Fruit fly (Drosophila melanogaster) whole organism, embryonic: ENCODE measurements around the gene CG10660.
A peak's percentile ranks its signal among the peaks of the same experiment; 100 is the strongest.

Experiments used
- Atf-2 ChIP-seq: fragments of 200-800 bp; sonication (Bioruptor generic); optimal IDR thresholded peaks from 2 replicates; lab custom pipeline; 2016; ENCODE audit warnings: missing biosample characterization, missing genetic modification characterization
- CG10431 ChIP-seq: fragments of 200-800 bp; sonication (Bioruptor generic); optimal IDR thresholded peaks from 3 replicates; lab custom pipeline; 2018; ENCODE audit warnings: missing biosample characterization, mild to moderate bottlenecking, missing genetic modification characterization
- CG10543 ChIP-seq: fragments of 200-800 bp; sonication (Bioruptor generic); optimal IDR thresholded peaks from 3 replicates; lab custom pipeline; 2017; ENCODE audit warnings: missing biosample characterization, mild to moderate bottlenecking, missing genetic modification characterization, moderate library complexity
- CG10959 ChIP-seq: fragments of 200-800 bp; sonication (Bioruptor generic); IDR thresholded peaks from 2 replicates; pipeline ENCODE4 v1.3.6; 2022; ENCODE audit warnings: missing biosample characterization, missing genetic modification characterization
- CG12659 ChIP-seq: fragments of 200-800 bp; sonication (Bioruptor generic); optimal IDR thresholded peaks from 3 replicates; lab custom pipeline; 2017; ENCODE audit warnings: mild to moderate bottlenecking, missing biosample characterization, missing genetic modification reagents, missing genetic modification characterization
- CG13296 ChIP-seq: fragments of 200-800 bp; sonication (Bioruptor generic); optimal IDR thresholded peaks from 3 replicates; lab custom pipeline; 2018; ENCODE audit warnings: missing biosample characterization, mild to moderate bottlenecking, missing genetic modification characterization
- CG17361 ChIP-seq: fragments of 200-800 bp; sonication (Bioruptor generic); IDR thresholded peaks from 3 replicates; pipeline ENCODE4 v1.3.6; 2022; ENCODE audit warnings: missing biosample characterization, missing genetic modification characterization
- CG30020 ChIP-seq: fragments of 200-800 bp; optimal IDR thresholded peaks from 2 replicates; lab custom pipeline; 2019; ENCODE audit warnings: missing biosample characterization, mild to moderate bottlenecking, missing genetic modification characterization, moderate library complexity
- CG31224 ChIP-seq: fragments of 200-800 bp; sonication (Bioruptor generic); IDR thresholded peaks from 2 replicates; pipeline ENCODE4 v1.3.6; 2022; ENCODE audit warnings: missing biosample characterization, missing genetic modification characterization
- CG3847 ChIP-seq: fragments of 200-800 bp; sonication (Bioruptor generic); IDR thresholded peaks from 2 replicates; pipeline ENCODE4 v1.3.6; 2022; ENCODE audit warnings: missing biosample characterization, missing genetic modification characterization
- CG4424 ChIP-seq: fragments of 200-800 bp; sonication (Bioruptor generic); optimal IDR thresholded peaks from 3 replicates; lab custom pipeline; 2016; ENCODE audit warnings: missing biosample characterization, missing genetic modification characterization
- CG5180 ChIP-seq: fragments of 200-800 bp; sonication (Bioruptor generic); optimal IDR thresholded peaks from 3 replicates; lab custom pipeline; 2017; ENCODE audit warnings: missing biosample characterization, missing genetic modification characterization, mild to moderate bottlenecking, moderate library complexity, missing genetic modification reagents
- CG6791 ChIP-seq: fragments of 200-800 bp; sonication (Bioruptor generic); IDR thresholded peaks from 3 replicates; pipeline ENCODE4 v1.3.6; 2022; ENCODE audit warnings: missing biosample characterization, missing genetic modification characterization; ENCODE audit not compliant: partially characterized antibody
- CG7357 ChIP-seq: fragments of 200-800 bp; sonication (Bioruptor generic); IDR thresholded peaks from 3 replicates; pipeline ENCODE4 v1.3.6; 2022; ENCODE audit warnings: missing biosample characterization, missing genetic modification characterization
- CG7556 ChIP-seq: fragments of 200-800 bp; sonication (Bioruptor generic); optimal IDR thresholded peaks from 2 replicates; lab custom pipeline; 2017; ENCODE audit warnings: missing biosample characterization, mild to moderate bottlenecking, missing genetic modification characterization
- CG8359 ChIP-seq: fragments of 200-800 bp; sonication (Bioruptor generic); optimal IDR thresholded peaks from 2 replicates; lab custom pipeline; 2017; ENCODE audit warnings: missing biosample characterization, mild to moderate bottlenecking, missing genetic modification characterization, borderline replicate concordance
- Dek ChIP-seq: fragments of 200-800 bp; sonication (Bioruptor generic); optimal IDR thresholded peaks from 3 replicates; lab custom pipeline; 2019; ENCODE audit warnings: missing biosample characterization, mild to moderate bottlenecking, missing genetic modification characterization, moderate library complexity
- E2f2 ChIP-seq: fragments of 200-800 bp; sonication (Bioruptor generic); IDR thresholded peaks from 2 replicates; pipeline ENCODE4 v1.3.6; 2022; ENCODE audit warnings: missing biosample characterization, missing genetic modification characterization
- Ets65A ChIP-seq: fragments of 200-800 bp; sonication (Bioruptor generic); peaks from one replicate; lab custom pipeline; 2016; ENCODE audit warnings: missing biosample characterization, missing genetic modification characterization
- Ets97D ChIP-seq: fragments of 200-800 bp; sonication (Bioruptor generic); optimal IDR thresholded peaks from 3 replicates; lab custom pipeline; 2016; ENCODE audit warnings: missing biosample characterization, missing genetic modification characterization
- H15 ChIP-seq: fragments of 200-800 bp; sonication (Bioruptor generic); IDR thresholded peaks from 3 replicates; pipeline ENCODE4 v1.3.6; 2022; ENCODE audit warnings: missing biosample characterization, missing genetic modification characterization
- Hr51 ChIP-seq, 2 experiments: fragments of 200-800 bp; sonication (Bioruptor generic); optimal IDR thresholded peaks; 2 replicates in 1 of 2; 3 replicates in 1 of 2; lab custom pipeline; 2016 to 2018; ENCODE audit warnings: missing biosample characterization in 2 of 2, missing genetic modification characterization in 2 of 2, mild to moderate bottlenecking in 1 of 2, moderate library complexity in 1 of 2
- Med ChIP-seq: fragments of 200-800 bp; sonication (Bioruptor generic); peaks from one replicate; lab custom pipeline; 2016; ENCODE audit warnings: missing biosample characterization, missing genetic modification characterization, mild to moderate bottlenecking, inconsistent platforms, moderate library complexity
- Meics ChIP-seq: fragments of 200-800 bp; sonication (Bioruptor generic); optimal IDR thresholded peaks from 2 replicates; lab custom pipeline; 2017; ENCODE audit warnings: missing biosample characterization, mild to moderate bottlenecking, missing genetic modification characterization
- Six4 ChIP-seq: fragments of 200-800 bp; sonication (Bioruptor generic); optimal IDR thresholded peaks from 2 replicates; lab custom pipeline; 2016; ENCODE audit warnings: missing biosample characterization, missing genetic modification characterization
- Sox100B ChIP-seq: fragments of 200-800 bp; sonication (Bioruptor generic); optimal IDR thresholded peaks from 3 replicates; lab custom pipeline; 2018; ENCODE audit warnings: missing biosample characterization, mild to moderate bottlenecking, missing genetic modification characterization
- Spps ChIP-seq: fragments of 200-800 bp; sonication (Bioruptor generic); optimal IDR thresholded peaks from 2 replicates; lab custom pipeline; 2018; ENCODE audit warnings: missing biosample characterization, mild to moderate bottlenecking, missing genetic modification characterization
- TFAM ChIP-seq: fragments of 200-800 bp; sonication (Bioruptor generic); optimal IDR thresholded peaks from 2 replicates; lab custom pipeline; 2017; ENCODE audit warnings: missing biosample characterization, missing genetic modification characterization, inconsistent platforms
- Vsx1 ChIP-seq: fragments of 200-800 bp; sonication (Bioruptor generic); optimal IDR thresholded peaks from 2 replicates; lab custom pipeline; 2017; ENCODE audit warnings: missing biosample characterization, mild to moderate bottlenecking, missing genetic modification characterization, missing genetic modification reagents
- bsh ChIP-seq, 2 experiments: fragments of 200-800 bp; sonication (Bioruptor generic); optimal IDR thresholded peaks; 2 replicates each; lab custom pipeline; 2017 to 2018; ENCODE audit warnings: mild to moderate bottlenecking in 2 of 2, missing biosample characterization in 2 of 2, missing genetic modification characterization in 2 of 2, moderate library complexity in 1 of 2
- dimm ChIP-seq: fragments of 200-800 bp; sonication (Bioruptor generic); IDR thresholded peaks from 2 replicates; pipeline ENCODE4 v1.3.6; 2022; ENCODE audit warnings: missing biosample characterization, missing genetic modification characterization
- dmrt11E ChIP-seq: fragments of 200-800 bp; sonication (Bioruptor generic); optimal IDR thresholded peaks from 3 replicates; lab custom pipeline; 2018; ENCODE audit warnings: missing biosample characterization, mild to moderate bottlenecking, missing genetic modification characterization, moderate library complexity
- exex ChIP-seq: fragments of 200-800 bp; sonication (Bioruptor generic); optimal IDR thresholded peaks from 4 replicates; lab custom pipeline; 2018; ENCODE audit warnings: missing biosample characterization, mild to moderate bottlenecking, missing genetic modification characterization, moderate library complexity
- ftz-f1 ChIP-seq: fragments of 200-800 bp; sonication (Bioruptor generic); optimal IDR thresholded peaks from 2 replicates; lab custom pipeline; 2016; ENCODE audit warnings: missing biosample characterization, missing genetic modification characterization
- gfzf ChIP-seq: fragments of 200-800 bp; sonication (Bioruptor generic); optimal IDR thresholded peaks from 2 replicates; lab custom pipeline; 2016; ENCODE audit warnings: missing biosample characterization, mild to moderate bottlenecking, missing genetic modification characterization, moderate library complexity
- gsb ChIP-seq: fragments of 200-800 bp; sonication (Bioruptor generic); IDR thresholded peaks from 2 replicates; pipeline ENCODE4 v1.3.6; 2022; ENCODE audit warnings: missing biosample characterization, missing genetic modification characterization
- hkb ChIP-seq, 2 experiments: fragments of 200-800 bp in 1 of 2; fragments of >200 bp in 1 of 2; sonication (Bioruptor generic) in 1 of 2; IDR thresholded peaks in 1 of 2; optimal IDR thresholded peaks in 1 of 2; 2 replicates each; pipeline versions ENCODE4 v1.3.6 to Lab custom; 2017 to 2022; ENCODE audit warnings: missing biosample characterization in 1 of 2, missing genetic modification characterization in 1 of 2
- kay ChIP-seq: fragments of 200-800 bp; sonication (Bioruptor generic); optimal IDR thresholded peaks from 2 replicates; lab custom pipeline; 2016; ENCODE audit warnings: missing biosample characterization, missing genetic modification characterization
- lilli ChIP-seq: fragments of 200-800 bp; sonication (Bioruptor generic); optimal IDR thresholded peaks from 3 replicates; lab custom pipeline; 2016; ENCODE audit warnings: missing biosample characterization, missing genetic modification characterization
- lmd ChIP-seq: fragments of 200-800 bp; sonication (Bioruptor generic); IDR thresholded peaks from 2 replicates; pipeline ENCODE4 v1.3.6; 2022; ENCODE audit warnings: missing biosample characterization, missing genetic modification characterization
- nmo ChIP-seq: fragments of 200-800 bp; sonication (Bioruptor generic); optimal IDR thresholded peaks from 2 replicates; lab custom pipeline; 2018; ENCODE audit warnings: missing biosample characterization, mild to moderate bottlenecking, missing genetic modification characterization, moderate library complexity
- otp ChIP-seq: fragments of 200-800 bp; sonication (Bioruptor generic); IDR thresholded peaks from 3 replicates; pipeline ENCODE4, ENCODE4 v1.3.6; 2022; ENCODE audit warnings: missing biosample characterization, missing genetic modification characterization
- phol ChIP-seq: fragments of 200-800 bp; sonication (Bioruptor generic); optimal IDR thresholded peaks from 3 replicates; lab custom pipeline; 2018; ENCODE audit warnings: missing biosample characterization, mild to moderate bottlenecking, missing genetic modification characterization, moderate library complexity
- pzg ChIP-seq: fragments of 200-800 bp; sonication (Bioruptor generic); optimal IDR thresholded peaks from 3 replicates; lab custom pipeline; 2018; ENCODE audit warnings: missing biosample characterization, mild to moderate bottlenecking, missing genetic modification characterization, moderate library complexity
- run ChIP-seq: fragments of 200-800 bp; sonication (Bioruptor generic); optimal IDR thresholded peaks from 3 replicates; lab custom pipeline; 2018; ENCODE audit warnings: missing biosample characterization, mild to moderate bottlenecking, missing genetic modification characterization
- seq ChIP-seq: fragments of 200-800 bp; sonication (Bioruptor generic); IDR thresholded peaks from 2 replicates; pipeline ENCODE4 v1.3.6; 2022; ENCODE audit warnings: missing biosample characterization, missing genetic modification characterization
- slbo ChIP-seq: fragments of 200-800 bp; sonication (Bioruptor generic); IDR thresholded peaks from 2 replicates; pipeline ENCODE4 v1.3.6; 2022; ENCODE audit warnings: missing biosample characterization, missing genetic modification characterization
- sqz ChIP-seq: fragments of 200-800 bp; sonication (Bioruptor generic); optimal IDR thresholded peaks from 3 replicates; lab custom pipeline; 2018; ENCODE audit warnings: missing biosample characterization, mild to moderate bottlenecking, missing genetic modification characterization
- stc ChIP-seq: fragments of 200-800 bp; sonication (Bioruptor generic); IDR thresholded peaks from 2 replicates; pipeline ENCODE4 v1.3.6; 2022; ENCODE audit warnings: missing biosample characterization, missing genetic modification characterization
- vfl ChIP-seq: fragments of 200-800 bp; sonication (Bioruptor generic); optimal IDR thresholded peaks from 2 replicates; lab custom pipeline; 2016; ENCODE audit warnings: missing biosample characterization, missing genetic modification characterization

Gene CG10660

dm6 chr3L:12501249-12501648 lies 10.8 kb upstream of the CG10660 start, which contains the start of the genes CG10638 and CG10681 (continued):
- TF ChIP-seq CG6791 (GFP tag; lab: Robert Waterston, UW) (no peak), kay (peak; percentile 48), pzg (peak; percentile 60), dimm (GFP tag; lab: Robert Waterston, UW) (no peak), Spps (tag; lab: Kevin White, UChicago) (peak; percentile 43), Ets97D (GFP tag; lab: Kevin White, UChicago) (peak; percentile 52), lilli (GFP tag; lab: Kevin White, UChicago) (peak; percentile 61), Atf-2 (no peak), CG10959 (GFP tag; lab: Robert Waterston, UW) (no peak), CG4424 (GFP tag; lab: Kevin White, UChicago) (peak; percentile 62), Vsx1 (peak; percentile 56), CG17361 (GFP tag; lab: Robert Waterston, UW) (0 out of 3 replicates have a peak, but pooled peaks have one; percentile 43), nmo (peak; percentile 55), H15 (GFP tag; lab: Robert Waterston, UW) (no peak), gfzf (GFP tag; lab: Kevin White, UChicago) (peak; percentile 68), CG5180 (GFP tag; lab: Kevin White, UChicago) (no peak), CG13296 (GFP tag; lab: Kevin White, UChicago) (peak; percentile 54), Meics (GFP tag; lab: Kevin White, UChicago) (no peak), E2f2 (GFP tag; lab: Robert Waterston, UW) (peak; percentile 51; the same call in 1 of the 2 replicates), sqz (peak; percentile 97), dmrt11E (tag; lab: Kevin White, UChicago) (peak; percentile 8), Dek (tag; lab: Kevin White, UChicago) (peak; percentile 20), bsh (GFP tag; optimal IDR thresholded peaks at IDR 0.05; lab: Kevin White, UChicago) (peak in 1 of 2 experiments; percentile 46), Hr51 (GFP tag; optimal IDR thresholded peaks at IDR 0.05; lab: Kevin White, UChicago) (peak in 1 of 2 experiments; percentile 36), Six4 (GFP tag; lab: Kevin White, UChicago) (no peak), Sox100B (peak; percentile 53), TFAM (GFP tag; lab: Kevin White, UChicago) (no peak), CG10543 (GFP tag; lab: Kevin White, UChicago) (peak; percentile 9), slbo (GFP tag; lab: Robert Waterston, UW) (peak; percentile 24; the same call in 1 of the 2 replicates), vfl (GFP tag; lab: Kevin White, UChicago) (peak; percentile 5), CG8359 (GFP tag; lab: Kevin White, UChicago) (no peak), CG7556 (GFP tag; lab: Kevin White, UChicago) (peak; percentile 17), ftz-f1 (GFP tag; lab: Kevin White, UChicago) (peak; percentile 78), CG3847 (GFP tag; lab: Robert Waterston, UW) (peak; percentile 67), phol (tag; lab: Kevin White, UChicago) (peak; percentile 61), Med (GFP tag; lab: Kevin White, UChicago) (peak; percentile 79), CG31224 (no peak), gsb (GFP tag; lab: Robert Waterston, UW) (no peak), CG30020 (tag; lab: Kevin White, UChicago) (peak; percentile 33), otp (GFP tag; lab: Robert Waterston, UW) (no peak), run (tag; lab: Kevin White, UChicago) (no peak), seq (no peak), hkb (optimal IDR thresholded peaks at IDR 0.05; lab: Kevin White, UChicago) (no peak), hkb (GFP tag; IDR thresholded peaks at IDR 0.05; lab: Robert Waterston, UW) (peak; percentile 44; the same call in 1 of the 2 replicates), exex (peak; percentile 31), CG10431 (GFP tag; lab: Kevin White, UChicago) (peak; percentile 34), lmd (GFP tag; lab: Robert Waterston, UW) (no peak), Ets65A (GFP tag; lab: Kevin White, UChicago) (peak; percentile 79), stc (GFP tag; lab: Robert Waterston, UW) (no peak), CG12659 (GFP tag; lab: Kevin White, UChicago) (peak; percentile 80), CG7357 (GFP tag; lab: Robert Waterston, UW) (no peak)
